Worm (Caenorhabditis elegans): ENCODE results near the gene C07G3.8.

The C07G3.8 gene

DNA sequence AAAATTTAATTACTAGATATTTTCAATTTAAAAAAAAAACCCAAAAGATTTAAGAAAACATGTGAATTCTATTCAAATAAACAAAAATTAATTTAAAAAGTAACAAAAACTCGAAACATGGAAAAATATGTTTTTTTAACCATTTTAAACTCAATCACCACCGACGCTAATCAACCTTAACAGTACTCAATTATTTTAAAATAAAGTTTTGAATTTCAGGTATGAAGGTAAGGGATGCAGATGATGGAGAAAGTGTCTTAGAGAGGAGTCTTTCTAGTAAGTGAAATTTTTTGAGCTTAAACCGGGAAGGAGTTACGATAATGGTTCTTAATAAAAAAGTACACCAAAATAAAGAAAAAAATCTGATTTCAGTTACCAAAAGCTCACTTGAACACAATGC, 38.4 kb downstream of the C07G3.8 start, which contains the start of gene slc-28.1:
slc-28.1 (plus strand) TSS at position 301 of the 400 bp plus-strand sequence.
- TF ChIP-seq efl-1 (optimal IDR thresholded peaks at IDR 0.05): no peak
- peak in 1 of 2 experiments; percentile 34 for TF ChIP-seq efl-1 (GFP tag; optimal IDR thresholded peaks at IDR 0.05 in 1 of 2)
- no peak for TF ChIP-seq nhr-12 (tag; optimal IDR thresholded peaks at IDR 0.05)

DNA sequence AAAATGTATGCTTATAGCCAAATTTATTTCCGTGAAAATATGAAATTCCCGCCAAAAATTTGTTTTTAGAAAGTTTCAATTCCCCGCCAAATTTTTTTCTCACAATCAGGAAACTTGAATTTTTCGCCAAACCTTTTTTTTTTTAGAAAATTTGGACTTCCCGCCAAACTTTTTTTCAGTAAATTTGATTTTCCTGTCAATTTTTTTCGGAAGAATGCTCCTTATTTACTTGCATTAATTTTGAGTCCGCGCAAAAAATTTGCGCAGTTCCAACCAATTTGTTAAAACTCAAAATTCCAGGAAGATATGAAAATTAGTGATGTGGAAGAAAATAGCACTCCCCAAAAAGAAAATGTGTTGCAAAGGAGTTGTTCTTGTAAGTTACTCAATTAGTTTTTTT, 42.0 kb downstream of the C07G3.8 start, which contains the start of gene slc-28.2:
slc-28.2 (plus strand) TSS at position 301 of the 400 bp plus-strand sequence.
- no peak for TF ChIP-seq efl-3 (GFP tag; optimal IDR thresholded peaks at IDR 0.05)
- no peak for TF ChIP-seq sup-37 (GFP tag; optimal IDR thresholded peaks at IDR 0.05)
- TF ChIP-seq ceh-63 (GFP tag; optimal IDR thresholded peaks at IDR 0.05): no peak
- no peak for TF ChIP-seq rnt-1 (tag; optimal IDR thresholded peaks at IDR 0.05)
- no peak for TF ChIP-seq ets-5 (GFP tag; IDR thresholded peaks at IDR 0.05)
- no peak for TF ChIP-seq pag-3 (tag; optimal IDR thresholded peaks at IDR 0.05; ENCODE audit: borderline replicate concordance, insufficient read depth)
- no peak for TF ChIP-seq dsc-1 (tag; optimal IDR thresholded peaks at IDR 0.05)
- no peak for TF ChIP-seq nhr-76 (tag; optimal IDR thresholded peaks at IDR 0.05)
- TF ChIP-seq snpc-4 (tag; optimal IDR thresholded peaks at IDR 0.05): no peak
- no peak for TF ChIP-seq nhr-90 (tag; optimal IDR thresholded peaks at IDR 0.05; ENCODE audit: poor library complexity)
- TF ChIP-seq sox-4 (tag; optimal IDR thresholded peaks at IDR 0.05): no peak
- no peak for TF ChIP-seq hlh-4 (tag; optimal IDR thresholded peaks at IDR 0.05)

- TF ChIP-seq nhr-84 (tag; optimal IDR thresholded peaks at IDR 0.05): no peak
- no peak for TF ChIP-seq efl-1 (optimal IDR thresholded peaks at IDR 0.05)
- peak in 1 of 2 experiments; percentile 55 for TF ChIP-seq efl-1 (GFP tag; optimal IDR thresholded peaks at IDR 0.05 in 1 of 2)
- TF ChIP-seq lsy-2 (tag; optimal IDR thresholded peaks at IDR 0.05): no peak
- no peak for TF ChIP-seq mdl-1 (tag; optimal IDR thresholded peaks at IDR 0.05)
- no peak for TF ChIP-seq pax-3 (tag; optimal IDR thresholded peaks at IDR 0.05)
- TF ChIP-seq ceh-88 (GFP tag; IDR thresholded peaks at IDR 0.05): no peak
Measured at ce11 chrV:3455135-3455747, 46.7 kb downstream of the C07G3.8 start.

- TF ChIP-seq snu-23 (GFP tag; optimal IDR thresholded peaks at IDR 0.05) (no peak), mef-2 (tag; optimal IDR thresholded peaks at IDR 0.05) (no peak), tbx-2 (tag; optimal IDR thresholded peaks at IDR 0.05) (no peak), snpc-4 (tag; optimal IDR thresholded peaks at IDR 0.05) (no peak), ceh-8 (GFP tag; optimal IDR thresholded peaks at IDR 0.05) (no peak), lin-39 (tag; optimal IDR thresholded peaks at IDR 0.05) (no peak), zip-4 (GFP tag; optimal IDR thresholded peaks at IDR 0.05) (no peak), lin-13 (GFP tag; optimal IDR thresholded peaks at IDR 0.05) (no peak), nhr-90 (tag; optimal IDR thresholded peaks at IDR 0.05; ENCODE audit: poor library complexity) (no peak), irx-1 (tag; optimal IDR thresholded peaks at IDR 0.05) (no peak), ceh-63 (GFP tag; optimal IDR thresholded peaks at IDR 0.05) (no peak)
Measured at ce11 chrV:3454620-3455019, 47.3 kb downstream of the C07G3.8 start.

- no peak for TF ChIP-seq nhr-12 (tag; optimal IDR thresholded peaks at IDR 0.05)
- no peak for TF ChIP-seq ceh-88 (GFP tag; IDR thresholded peaks at IDR 0.05)
- no peak for TF ChIP-seq dpl-1 (GFP tag; optimal IDR thresholded peaks at IDR 0.05)
- TF ChIP-seq fkh-10 (GFP tag; optimal IDR thresholded peaks at IDR 0.05): peak; percentile 37
Measured at ce11 chrV:3452489-3452888, 49.4 kb downstream of the C07G3.8 start.

- TF ChIP-seq Y116A8C.19 (tag; optimal IDR thresholded peaks at IDR 0.05; ENCODE audit: borderline replicate concordance) (no peak), lin-14 (GFP tag; optimal IDR thresholded peaks at IDR 0.05) (peak; percentile 1)
Measured at ce11 chrV:3451646-3452045, 50.3 kb downstream of the C07G3.8 start.

All from whole organism, L1 larva.